Worm (Caenorhabditis elegans) whole organism, late embryonic: Measurements from ENCODE around the gene Y37D8A.29.

Experiments used
- C38D4.7 ChIP-seq: fragments of 200-800 bp; sonication (Bioruptor generic); optimal IDR thresholded peaks from 2 replicates; lab custom pipeline; 2018; ENCODE audit warnings: mild to moderate bottlenecking, missing genetic modification characterization, moderate library complexity, missing compliant biosample characterization
- F13H6.1 ChIP-seq: sonication (generic microtip); optimal IDR thresholded peaks from 2 replicates; lab custom pipeline; 2016; ENCODE audit warnings: missing genetic modification characterization, missing compliant biosample characterization
- K02D7.2 ChIP-seq: sonication (generic microtip); optimal IDR thresholded peaks from 2 replicates; lab custom pipeline; 2017; ENCODE audit warnings: mild to moderate bottlenecking, missing genetic modification characterization, missing compliant biosample characterization
- K09A11.1 ChIP-seq: sonication (generic microtip); optimal IDR thresholded peaks from 2 replicates; lab custom pipeline; 2017; ENCODE audit warnings: antibody characterized with exemption, mild to moderate bottlenecking, missing genetic modification characterization, missing compliant biosample characterization; ENCODE audit not compliant: insufficient read depth
- T23F11.4 ChIP-seq: fragments of 200-800 bp; sonication (Bioruptor generic); optimal IDR thresholded peaks from 2 replicates; lab custom pipeline; 2018; ENCODE audit warnings: mild to moderate bottlenecking, missing genetic modification characterization, missing compliant biosample characterization
- Y22D7AL.16 ChIP-seq: sonication (generic microtip); optimal IDR thresholded peaks from 2 replicates; lab custom pipeline; 2016; ENCODE audit warnings: missing genetic modification characterization, missing compliant biosample characterization
- ahr-1 ChIP-seq: sonication (generic microtip); optimal IDR thresholded peaks from 2 replicates; lab custom pipeline; 2016; ENCODE audit warnings: missing genetic modification characterization, missing compliant biosample characterization
- ama-1 ChIP-seq: fragments of 150-350 bp; optimal IDR thresholded peaks from 2 replicates; lab custom pipeline; 2014
- ceh-14 ChIP-seq: sonication (generic microtip); optimal IDR thresholded peaks from 2 replicates; lab custom pipeline; 2016; ENCODE audit warnings: missing genotype, missing genetic modification characterization, missing compliant biosample characterization
- ceh-18 ChIP-seq: sonication (generic microtip); optimal IDR thresholded peaks from 2 replicates; lab custom pipeline; 2016; ENCODE audit warnings: missing genetic modification characterization, missing compliant biosample characterization
- ceh-31 ChIP-seq: sonication (generic microtip); optimal IDR thresholded peaks from 2 replicates; lab custom pipeline; 2016; ENCODE audit warnings: missing genetic modification characterization, missing compliant biosample characterization
- ceh-34 ChIP-seq: sonication (generic microtip); optimal IDR thresholded peaks from 2 replicates; lab custom pipeline; 2016; ENCODE audit warnings: mild to moderate bottlenecking, missing genetic modification characterization, missing compliant biosample characterization
- ceh-6 ChIP-seq: fragments of 200-800 bp; sonication (Bioruptor generic); optimal IDR thresholded peaks from 2 replicates; lab custom pipeline; 2018; ENCODE audit warnings: mild to moderate bottlenecking, missing genetic modification characterization, missing compliant biosample characterization
- ceh-9 ChIP-seq: sonication (generic microtip); optimal IDR thresholded peaks from 2 replicates; lab custom pipeline; 2016; ENCODE audit warnings: mild to moderate bottlenecking, missing genetic modification characterization, inconsistent platforms, missing compliant biosample characterization
- che-1 ChIP-seq: sonication (generic microtip); optimal IDR thresholded peaks from 2 replicates; lab custom pipeline; 2016; ENCODE audit warnings: mild to moderate bottlenecking, missing genetic modification characterization, missing compliant biosample characterization
- dve-1 ChIP-seq: sonication (generic microtip); optimal IDR thresholded peaks from 2 replicates; lab custom pipeline; 2017; ENCODE audit warnings: antibody characterized with exemption, mild to moderate bottlenecking, missing genetic modification characterization, missing compliant biosample characterization
- ets-4 ChIP-seq: sonication (generic microtip); optimal IDR thresholded peaks from 2 replicates; lab custom pipeline; 2016; ENCODE audit warnings: missing genetic modification characterization, missing compliant biosample characterization
- fkh-10 ChIP-seq: fragments of 150-350 bp; optimal IDR thresholded peaks from 2 replicates; lab custom pipeline; 2014; ENCODE audit warnings: missing biosample characterization, missing genetic modification reagents, missing genetic modification characterization
- mec-3 ChIP-seq: sonication (generic microtip); optimal IDR thresholded peaks from 2 replicates; lab custom pipeline; 2016; ENCODE audit warnings: borderline replicate concordance, missing genetic modification characterization, missing compliant biosample characterization
- nfya-1 ChIP-seq: sonication (generic microtip); optimal IDR thresholded peaks from 2 replicates; lab custom pipeline; 2017; ENCODE audit warnings: missing genetic modification characterization, mild to moderate bottlenecking, missing compliant biosample characterization, antibody characterized with exemption, moderate library complexity
- nhr-232 ChIP-seq: sonication (generic microtip); optimal IDR thresholded peaks from 2 replicates; lab custom pipeline; 2016; ENCODE audit warnings: missing genetic modification characterization, missing compliant biosample characterization
- npax-4 ChIP-seq: sonication (generic microtip); optimal IDR thresholded peaks from 2 replicates; lab custom pipeline; 2016; ENCODE audit warnings: missing genetic modification characterization, missing compliant biosample characterization
- pat-9 ChIP-seq: fragments of 200-800 bp; sonication (Bioruptor generic); optimal IDR thresholded peaks from 2 replicates; lab custom pipeline; 2018; ENCODE audit warnings: mild to moderate bottlenecking, missing genetic modification characterization, moderate library complexity, missing compliant biosample characterization
- pha-4 ChIP-seq: fragments of 150-350 bp; optimal IDR thresholded peaks from 2 replicates; lab custom pipeline; 2018; ENCODE audit warnings: missing biosample characterization, missing genetic modification reagents, missing genetic modification characterization
- pqm-1 ChIP-seq: sonication (generic microtip); optimal IDR thresholded peaks from 2 replicates; lab custom pipeline; 2016; ENCODE audit warnings: missing genetic modification characterization, missing compliant biosample characterization
- pros-1 ChIP-seq: fragments of 150-350 bp; optimal IDR thresholded peaks from 2 replicates; lab custom pipeline; 2014; ENCODE audit warnings: missing biosample characterization, missing genetic modification reagents, missing genetic modification characterization
- ref-2 ChIP-seq: sonication (generic microtip); optimal IDR thresholded peaks from 2 replicates; lab custom pipeline; 2016; ENCODE audit warnings: missing genetic modification characterization, missing compliant biosample characterization
- sdc-2 ChIP-seq: sonication (generic microtip); optimal IDR thresholded peaks from 2 replicates; lab custom pipeline; 2016; ENCODE audit warnings: missing genotype, missing genetic modification characterization, missing compliant biosample characterization
- sox-2 ChIP-seq: fragments of 200-800 bp; sonication (Bioruptor generic); IDR thresholded peaks from 2 replicates; pipeline ENCODE4 v1.3.6; 2022; ENCODE audit warnings: missing genetic modification reagents, missing genetic modification characterization, missing compliant biosample characterization
- sox-4 ChIP-seq: sonication (generic microtip); optimal IDR thresholded peaks from 2 replicates; lab custom pipeline; 2017; ENCODE audit warnings: mild to moderate bottlenecking, missing genetic modification characterization, inconsistent platforms, missing compliant biosample characterization
- tbx-2 ChIP-seq: sonication (generic microtip); optimal IDR thresholded peaks from 2 replicates; lab custom pipeline; 2016; ENCODE audit warnings: missing genetic modification characterization, missing compliant biosample characterization
- tbx-7 ChIP-seq: sonication (generic microtip); optimal IDR thresholded peaks from 2 replicates; lab custom pipeline; 2016; ENCODE audit warnings: missing genotype, missing genetic modification characterization, missing compliant biosample characterization
- ttx-3 ChIP-seq: sonication (generic microtip); optimal IDR thresholded peaks from 2 replicates; lab custom pipeline; 2016; ENCODE audit warnings: missing genetic modification reagents, missing genetic modification characterization, missing compliant biosample characterization
- unc-42 ChIP-seq: sonication (generic microtip); optimal IDR thresholded peaks from 2 replicates; lab custom pipeline; 2016; ENCODE audit warnings: missing genotype, missing genetic modification characterization, missing compliant biosample characterization
- unc-55 ChIP-seq: sonication (generic microtip); optimal IDR thresholded peaks from 2 replicates; lab custom pipeline; 2017; ENCODE audit warnings: missing biosample characterization, missing genetic modification reagents, missing genetic modification characterization
- unc-86 ChIP-seq: sonication (generic microtip); optimal IDR thresholded peaks from 2 replicates; lab custom pipeline; 2016; ENCODE audit warnings: missing genetic modification characterization, missing compliant biosample characterization

Y37D8A.29 gene

DNA sequence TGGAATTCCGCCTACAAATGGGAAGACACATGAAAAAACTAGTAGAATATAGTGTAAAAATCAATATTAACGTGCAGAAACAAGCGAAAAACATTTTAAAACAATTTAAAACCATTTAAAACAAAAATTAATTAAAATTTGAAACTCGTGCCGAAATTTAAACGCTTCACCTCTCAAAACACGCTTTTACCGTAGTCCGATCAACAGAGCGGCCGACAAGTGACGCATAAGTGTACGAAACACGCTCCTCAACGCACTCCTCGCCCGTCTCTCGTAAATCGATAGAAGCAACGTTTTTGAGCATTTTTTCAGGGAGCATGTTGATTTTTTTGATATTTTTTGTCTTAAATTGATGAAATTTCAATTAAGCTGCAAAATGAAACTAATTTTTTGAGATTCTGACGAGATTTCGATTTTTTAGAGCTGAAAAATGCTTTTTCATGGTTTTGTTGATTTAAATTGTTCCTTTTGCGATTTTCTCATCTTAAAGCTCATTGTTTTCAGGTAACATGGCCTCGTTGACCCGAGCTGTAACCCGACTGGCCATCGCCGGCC is 13.6 kb upstream of the Y37D8A.29 start, which contains the start of gene cox-5A (continued):
- TF ChIP-seq nhr-232 (tag; lab: Kevin White, UChicago) (no peak), npax-4 (peak; percentile 28), ets-4 (tag; lab: Kevin White, UChicago) (peak; percentile 61), F13H6.1 (tag; lab: Kevin White, UChicago) (peak; percentile 43), pat-9 (tag; lab: Kevin White, UChicago) (peak; percentile 41), unc-55 (peak; percentile 78), K02D7.2 (tag; lab: Kevin White, UChicago) (peak; percentile 91), ceh-6 (GFP tag; lab: Kevin White, UChicago) (peak; percentile 21), sdc-2 (tag; lab: Kevin White, UChicago) (peak; percentile 21), ref-2 (tag; lab: Kevin White, UChicago) (peak; percentile 90), tbx-2 (peak; percentile 91), ceh-18 (tag; lab: Kevin White, UChicago) (peak; percentile 94), K09A11.1 (peak; percentile 50), T23F11.4 (GFP tag; lab: Kevin White, UChicago) (no peak), pha-4 (no peak), mec-3 (no peak), ttx-3 (peak; percentile 51), sox-2 (GFP tag; lab: Robert Waterston, UW) (peak; percentile 96), nfya-1 (tag; lab: Kevin White, UChicago) (peak; percentile 99), ahr-1 (tag; lab: Kevin White, UChicago) (peak; percentile 31), unc-42 (tag; lab: Kevin White, UChicago) (peak; percentile 98), sox-4 (tag; lab: Kevin White, UChicago) (no peak), tbx-7 (no peak), ama-1 (lab: Kevin White, UChicago) (no peak), ceh-31 (tag; lab: Kevin White, UChicago) (peak; percentile 99), che-1 (no peak), C38D4.7 (GFP tag; lab: Kevin White, UChicago) (no peak), unc-86 (tag; lab: Kevin White, UChicago) (peak; percentile 70), pqm-1 (tag; lab: Kevin White, UChicago) (peak; percentile 59), dve-1 (tag; lab: Kevin White, UChicago) (peak; percentile 77), ceh-34 (tag; lab: Kevin White, UChicago) (peak; percentile 91), pros-1 (tag; lab: Kevin White, UChicago) (peak; percentile 11), ceh-14 (tag; lab: Kevin White, UChicago) (peak; percentile 92)

DNA sequence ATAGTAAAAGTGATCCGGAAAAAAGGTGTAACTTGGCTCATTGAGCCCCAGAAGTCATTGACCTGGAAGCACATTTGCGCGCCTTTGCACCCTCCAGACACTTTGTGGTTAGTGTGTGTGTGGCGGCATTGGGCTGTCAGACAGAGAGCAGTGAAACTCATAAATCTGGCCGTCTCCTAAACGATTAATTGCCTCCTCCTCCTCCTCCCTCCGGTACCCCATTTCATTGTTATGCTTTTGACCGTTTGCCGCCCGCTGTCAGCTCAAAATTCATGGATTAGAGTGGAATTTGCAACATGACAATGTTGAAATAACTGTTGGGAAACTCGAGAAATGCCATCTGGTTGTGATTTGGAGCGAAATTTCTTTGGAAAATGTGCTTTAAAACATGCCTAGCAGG is 12.6 kb upstream of the Y37D8A.29 start:
- TF ChIP-seq ceh-9 (tag; lab: Kevin White, UChicago) (no peak), unc-55 (peak; percentile 77)
- TF ChIP-seq, all 69 proteins: peak for 1

DNA sequence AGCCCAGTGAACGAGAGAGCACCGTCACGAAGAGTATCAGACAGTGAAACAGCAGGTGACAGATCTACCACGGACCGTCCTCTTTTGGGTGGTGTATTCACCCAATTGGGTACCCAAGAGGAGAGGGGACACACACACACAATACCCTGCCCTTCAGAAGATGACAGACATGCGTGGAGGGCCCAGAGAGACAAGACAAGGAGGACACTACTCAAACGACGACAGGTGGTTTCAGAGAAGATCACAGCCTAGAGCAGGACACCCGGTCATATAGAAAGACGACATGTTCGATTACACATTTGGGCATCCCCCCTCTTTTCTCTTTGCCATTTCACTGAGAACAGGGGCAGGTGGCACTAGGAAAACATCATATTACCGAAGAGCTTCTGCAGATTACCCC is 2.7 kb upstream of the Y37D8A.29 start:
- TF ChIP-seq ceh-31 (tag; lab: Kevin White, UChicago) (peak; percentile 20), nfya-1 (tag; lab: Kevin White, UChicago) (peak; percentile 28), ahr-1 (tag; lab: Kevin White, UChicago) (no peak), ceh-34 (tag; lab: Kevin White, UChicago) (peak; percentile 82), tbx-2 (peak; percentile 46), ref-2 (tag; lab: Kevin White, UChicago) (peak; percentile 64), fkh-10 (GFP tag; lab: Kevin White, UChicago) (no peak)

DNA sequence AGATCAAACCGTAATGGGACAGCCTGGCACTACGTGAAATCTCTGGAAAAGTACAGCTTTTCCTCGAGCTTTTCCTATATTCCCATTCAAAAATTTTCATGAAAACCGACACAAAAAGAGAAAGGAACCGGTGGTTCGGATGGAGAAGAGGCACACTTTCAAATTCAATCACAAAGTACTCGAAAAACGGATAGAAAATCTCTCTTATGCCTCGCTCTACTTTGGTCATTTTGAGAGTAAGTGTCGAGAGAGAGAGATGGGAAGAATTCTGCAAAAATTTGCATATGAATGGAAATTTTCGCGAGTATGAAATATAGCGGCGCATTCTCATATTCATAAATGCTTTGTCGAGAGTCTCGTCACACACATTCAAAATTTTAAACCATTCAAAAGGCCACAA is 1.3 kb upstream of the Y37D8A.29 start:
- TF ChIP-seq Y22D7AL.16 (tag; lab: Kevin White, UChicago) = no peak
- peak; percentile 53 for TF ChIP-seq unc-42 (tag; lab: Kevin White, UChicago)
